Fruit fly (Drosophila melanogaster) whole organism, embryonic: ENCODE results near the gene CG13097.
A peak's percentile ranks its signal among the peaks of the same experiment; 100 is the strongest.

Source experiments
- Atf-2 ChIP-seq: fragments of 200-800 bp; sonication (Bioruptor generic); optimal IDR thresholded peaks from 2 replicates; lab custom pipeline; 2016; ENCODE audit warnings: missing biosample characterization, missing genetic modification characterization
- CG10267 ChIP-seq: fragments of 200-800 bp; sonication (Bioruptor generic); optimal IDR thresholded peaks from 2 replicates; lab custom pipeline; 2018; ENCODE audit warnings: missing biosample characterization, mild to moderate bottlenecking, missing genetic modification characterization, moderate library complexity
- CG10321 ChIP-seq: fragments of 200-800 bp; sonication (Bioruptor generic); IDR thresholded peaks from 2 replicates; pipeline ENCODE4 v1.3.6; 2022; ENCODE audit warnings: missing biosample characterization, missing genetic modification characterization
- CG12104 ChIP-seq: fragments of 200-800 bp; sonication (Bioruptor generic); optimal IDR thresholded peaks from 3 replicates; lab custom pipeline; 2016; ENCODE audit warnings: missing biosample characterization, missing genetic modification characterization
- CG12744 ChIP-seq: fragments of 200-800 bp; sonication (Bioruptor generic); optimal IDR thresholded peaks from 2 replicates; lab custom pipeline; 2016; ENCODE audit warnings: missing biosample characterization, missing genetic modification characterization
- CG13624 ChIP-seq: fragments of 200-800 bp; sonication (Bioruptor generic); optimal IDR thresholded peaks from 2 replicates; lab custom pipeline; 2016; ENCODE audit warnings: missing biosample characterization, missing genetic modification characterization
- CG14667 ChIP-seq: fragments of 200-800 bp; sonication (Bioruptor generic); IDR thresholded peaks from 2 replicates; pipeline ENCODE4 v1.3.6; 2022; ENCODE audit warnings: missing biosample characterization, missing genetic modification characterization
- CG15073 ChIP-seq: fragments of 200-800 bp; sonication (Bioruptor generic); optimal IDR thresholded peaks from 2 replicates; lab custom pipeline; 2016; ENCODE audit warnings: missing biosample characterization, missing genetic modification characterization
- CG15479 ChIP-seq: fragments of 200-800 bp; sonication (Bioruptor generic); optimal IDR thresholded peaks from 3 replicates; lab custom pipeline; 2019; ENCODE audit warnings: missing biosample characterization, mild to moderate bottlenecking, missing genetic modification characterization, moderate library complexity
- CG16779 ChIP-seq: fragments of 200-800 bp; sonication (Bioruptor generic); IDR thresholded peaks from 2 replicates; pipeline ENCODE4 v1.3.6; 2022; ENCODE audit warnings: missing biosample characterization, missing genetic modification characterization
- CG16863 ChIP-seq: fragments of 200-800 bp; sonication (Bioruptor generic); optimal IDR thresholded peaks from 3 replicates; lab custom pipeline; 2016; ENCODE audit warnings: missing biosample characterization, missing genetic modification characterization
- CG18262 ChIP-seq: fragments of 200-800 bp; optimal IDR thresholded peaks from 3 replicates; lab custom pipeline; 2019; ENCODE audit warnings: missing biosample characterization, mild to moderate bottlenecking, missing genetic modification characterization, moderate library complexity
- CG1832 ChIP-seq: fragments of 200-800 bp; sonication (Bioruptor generic); optimal IDR thresholded peaks from 2 replicates; lab custom pipeline; 2017; ENCODE audit warnings: missing biosample characterization, mild to moderate bottlenecking, missing genetic modification characterization, inconsistent platforms
- CG2678 ChIP-seq: fragments of 200-800 bp; sonication (Bioruptor generic); optimal IDR thresholded peaks from 3 replicates; lab custom pipeline; 2019; ENCODE audit warnings: missing biosample characterization, mild to moderate bottlenecking, missing genetic modification characterization, moderate library complexity
- CG31365 ChIP-seq: fragments of 200-800 bp; sonication (Bioruptor generic); optimal IDR thresholded peaks from 2 replicates; lab custom pipeline; 2018; ENCODE audit warnings: missing biosample characterization, mild to moderate bottlenecking, missing genetic modification characterization
- CG32767 ChIP-seq: fragments of 200-800 bp; sonication (Bioruptor generic); IDR thresholded peaks from 2 replicates; pipeline ENCODE4 v1.3.6; 2022; ENCODE audit warnings: missing biosample characterization, missing genetic modification characterization
- CG42726 ChIP-seq: fragments of 200-800 bp; sonication (Bioruptor generic); IDR thresholded peaks from 2 replicates; pipeline ENCODE4 v1.3.6; 2022; ENCODE audit warnings: missing biosample characterization, missing genetic modification characterization; ENCODE audit not compliant: partially characterized antibody
- CG7271 ChIP-seq: fragments of 200-800 bp; sonication (Bioruptor generic); optimal IDR thresholded peaks from 2 replicates; lab custom pipeline; 2018; ENCODE audit warnings: missing biosample characterization, mild to moderate bottlenecking, missing genetic modification characterization, moderate library complexity
- CG8478 ChIP-seq: fragments of >200 bp; optimal IDR thresholded peaks from 2 replicates; lab custom pipeline; 2018
- D19A ChIP-seq: fragments of 200-800 bp; optimal IDR thresholded peaks from 3 replicates; lab custom pipeline; 2019; ENCODE audit warnings: missing biosample characterization, mild to moderate bottlenecking, missing genetic modification characterization, moderate library complexity
- Ets65A ChIP-seq: fragments of 200-800 bp; sonication (Bioruptor generic); peaks from one replicate; lab custom pipeline; 2016; ENCODE audit warnings: missing biosample characterization, missing genetic modification characterization
- Gug ChIP-seq: fragments of 200-800 bp; sonication (Bioruptor generic); IDR thresholded peaks from 4 replicates; pipeline ENCODE4 v1.3.6; 2022; ENCODE audit warnings: missing biosample characterization, missing genetic modification characterization
- Lhr ChIP-seq: fragments of 200-800 bp; sonication (Bioruptor generic); optimal IDR thresholded peaks from 3 replicates; lab custom pipeline; 2017; ENCODE audit warnings: mild to moderate bottlenecking, missing biosample characterization, missing genetic modification reagents, missing genetic modification characterization
- MBD-R2 ChIP-seq: fragments of 200-800 bp; sonication (Bioruptor generic); IDR thresholded peaks from 2 replicates; pipeline ENCODE4 v1.3.6; 2022; ENCODE audit warnings: missing biosample characterization, missing genetic modification characterization
- Meics ChIP-seq: fragments of 200-800 bp; sonication (Bioruptor generic); optimal IDR thresholded peaks from 2 replicates; lab custom pipeline; 2017; ENCODE audit warnings: missing biosample characterization, mild to moderate bottlenecking, missing genetic modification characterization
- Mes4 ChIP-seq: fragments of 200-800 bp; sonication (Bioruptor generic); optimal IDR thresholded peaks from 2 replicates; lab custom pipeline; 2016; ENCODE audit warnings: missing biosample characterization, missing genetic modification characterization
- Oaz ChIP-seq: fragments of 200-800 bp; sonication (Bioruptor generic); IDR thresholded peaks from 2 replicates; pipeline ENCODE4 v1.3.6; 2022; ENCODE audit warnings: missing biosample characterization, missing genetic modification characterization
- Oli ChIP-seq: fragments of 200-800 bp; sonication (Bioruptor generic); optimal IDR thresholded peaks from 2 replicates; lab custom pipeline; 2018; ENCODE audit warnings: missing biosample characterization, mild to moderate bottlenecking, missing genetic modification characterization, moderate library complexity
- Usf ChIP-seq: fragments of 200-800 bp; sonication (Bioruptor generic); optimal IDR thresholded peaks from 2 replicates; lab custom pipeline; 2017; ENCODE audit warnings: missing genotype, missing biosample characterization, missing genetic modification characterization
- ase ChIP-seq: fragments of 200-800 bp; sonication (Bioruptor generic); IDR thresholded peaks from 3 replicates; pipeline ENCODE4 v1.3.6; 2022; ENCODE audit warnings: missing biosample characterization, missing genetic modification characterization
- br ChIP-seq: fragments of >200 bp; optimal IDR thresholded peaks from 2 replicates; lab custom pipeline; 2017
- btn ChIP-seq: fragments of 200-800 bp; sonication (Bioruptor generic); optimal IDR thresholded peaks from 2 replicates; lab custom pipeline; 2016; ENCODE audit warnings: missing biosample characterization, missing genetic modification characterization
- cad ChIP-seq: fragments of >200 bp; optimal IDR thresholded peaks from 2 replicates; lab custom pipeline; 2017; ENCODE audit warnings: missing biosample characterization, missing genetic modification characterization
- cas ChIP-seq: fragments of 200-800 bp; sonication (Bioruptor generic); IDR thresholded peaks from 2 replicates; pipeline ENCODE4 v1.3.6; 2022; ENCODE audit warnings: missing biosample characterization, missing genetic modification characterization
- chinmo ChIP-seq: fragments of 200-800 bp; sonication (Bioruptor generic); IDR thresholded peaks from 4 replicates; pipeline ENCODE4 v1.3.6; 2022; ENCODE audit warnings: missing biosample characterization, missing genetic modification characterization; ENCODE audit not compliant: partially characterized antibody
- exex ChIP-seq: fragments of 200-800 bp; sonication (Bioruptor generic); optimal IDR thresholded peaks from 4 replicates; lab custom pipeline; 2018; ENCODE audit warnings: missing biosample characterization, mild to moderate bottlenecking, missing genetic modification characterization, moderate library complexity
- ftz-f1 ChIP-seq: fragments of 200-800 bp; sonication (Bioruptor generic); optimal IDR thresholded peaks from 2 replicates; lab custom pipeline; 2016; ENCODE audit warnings: missing biosample characterization, missing genetic modification characterization
- jigr1 ChIP-seq: fragments of 200-800 bp; sonication (Bioruptor generic); IDR thresholded peaks from 3 replicates; pipeline ENCODE4 v1.3.6; 2022; ENCODE audit warnings: missing biosample characterization, missing genetic modification characterization
- lmd ChIP-seq: fragments of 200-800 bp; sonication (Bioruptor generic); IDR thresholded peaks from 2 replicates; pipeline ENCODE4 v1.3.6; 2022; ENCODE audit warnings: missing biosample characterization, missing genetic modification characterization
- mld ChIP-seq: fragments of 200-800 bp; sonication (Bioruptor generic); IDR thresholded peaks from 3 replicates; pipeline ENCODE4 v1.3.6; 2022; ENCODE audit warnings: missing biosample characterization, missing genetic modification characterization; ENCODE audit not compliant: partially characterized antibody
- otp ChIP-seq: fragments of 200-800 bp; sonication (Bioruptor generic); IDR thresholded peaks from 3 replicates; pipeline ENCODE4, ENCODE4 v1.3.6; 2022; ENCODE audit warnings: missing biosample characterization, missing genetic modification characterization
- pfk ChIP-seq: fragments of 200-800 bp; sonication (Bioruptor generic); optimal IDR thresholded peaks from 2 replicates; lab custom pipeline; 2018; ENCODE audit warnings: missing biosample characterization, mild to moderate bottlenecking, missing genetic modification characterization, moderate library complexity
- pnt ChIP-seq: fragments of 200-800 bp; sonication (Bioruptor generic); optimal IDR thresholded peaks from 3 replicates; lab custom pipeline; 2016; ENCODE audit warnings: missing biosample characterization, missing genetic modification characterization
- ranshi ChIP-seq: fragments of 200-800 bp; sonication (Bioruptor generic); IDR thresholded peaks from 2 replicates; pipeline ENCODE4 v1.3.6; 2022; ENCODE audit warnings: missing biosample characterization, missing genetic modification characterization
- sc ChIP-seq, 3 experiments: fragments of >200 bp in 2 of 3; fragments of 200-800 bp in 1 of 3; sonication (Bioruptor generic) in 1 of 3; optimal IDR thresholded peaks; 2 replicates in 2 of 3; 3 replicates in 1 of 3; lab custom pipeline; 2017; ENCODE audit warnings: mild to moderate bottlenecking in 1 of 3, missing biosample characterization in 1 of 3, missing genetic modification characterization in 1 of 3, missing genetic modification reagents in 1 of 3
- sens ChIP-seq: fragments of 200-800 bp; sonication (Bioruptor generic); peaks from one replicate; lab custom pipeline; 2016; ENCODE audit warnings: missing biosample characterization, missing genetic modification characterization
- sisA ChIP-seq: fragments of 200-800 bp; sonication (Bioruptor generic); IDR thresholded peaks from 2 replicates; pipeline ENCODE4 v1.3.6; 2022; ENCODE audit warnings: missing biosample characterization, missing genetic modification characterization
- stc ChIP-seq: fragments of 200-800 bp; sonication (Bioruptor generic); IDR thresholded peaks from 2 replicates; pipeline ENCODE4 v1.3.6; 2022; ENCODE audit warnings: missing biosample characterization, missing genetic modification characterization
- trh ChIP-seq: fragments of 200-800 bp; sonication (Bioruptor generic); optimal IDR thresholded peaks from 2 replicates; lab custom pipeline; 2016; ENCODE audit warnings: missing biosample characterization, missing genetic modification characterization
- z ChIP-seq: fragments of 200-800 bp; sonication (Bioruptor generic); IDR thresholded peaks from 3 replicates; pipeline ENCODE4 v1.3.6; 2022; ENCODE audit warnings: missing biosample characterization, missing genetic modification characterization

Gene CG13097

DNA sequence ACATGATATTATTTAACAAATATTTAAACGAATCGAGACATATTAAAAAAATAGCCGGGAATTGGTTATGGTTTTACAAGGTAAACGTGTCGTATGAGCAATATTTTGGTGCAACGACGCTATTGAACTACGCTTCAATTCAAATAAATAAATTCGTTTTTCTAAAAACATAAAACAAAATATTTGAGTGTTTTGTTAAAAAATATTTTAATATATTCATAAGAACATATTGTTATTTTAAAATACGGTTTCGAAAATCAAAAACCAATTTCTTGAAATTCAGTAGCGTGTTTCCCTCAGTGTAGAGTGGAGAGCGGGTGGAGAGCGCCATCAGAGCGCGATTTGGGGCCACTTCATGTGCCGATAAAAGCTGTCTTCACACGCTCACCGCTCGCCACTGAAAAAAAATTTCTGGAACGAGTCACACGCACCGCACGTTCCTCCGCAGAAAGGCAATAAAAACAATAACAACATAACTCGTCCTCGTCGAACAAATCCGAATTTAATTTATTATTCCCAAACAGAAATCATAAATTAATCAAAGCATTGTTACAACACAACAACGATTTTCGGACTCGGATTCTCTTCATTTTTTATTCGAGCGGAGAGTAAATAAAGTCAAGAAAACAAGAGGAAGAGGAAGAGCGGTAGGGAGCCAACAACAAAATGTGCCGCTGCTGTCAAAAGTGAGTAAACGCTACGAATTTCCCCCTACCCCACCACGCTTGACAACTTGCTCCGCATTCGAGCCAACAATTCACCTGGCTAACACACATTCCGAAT, 20.9 kb upstream of the CG13097 start (continued):
- TF ChIP-seq CG7271 (tag; lab: Kevin White, UChicago) (no peak), mld (GFP tag; lab: Robert Waterston, UW) (no peak), stc (GFP tag; lab: Robert Waterston, UW) (peak; percentile 67), Usf (peak; percentile 92), br (no peak), D19A (tag; lab: Kevin White, UChicago) (peak; percentile 92), CG16779 (GFP tag; lab: Robert Waterston, UW) (no peak), ranshi (GFP tag; lab: Robert Waterston, UW) (peak; percentile 69; the same call in 1 of the 2 replicates), Oli (tag; lab: Kevin White, UChicago) (peak; percentile 94), MBD-R2 (GFP tag; lab: Robert Waterston, UW) (peak; percentile 42), sisA (GFP tag; lab: Robert Waterston, UW) (peak; percentile 75), exex (tag; lab: Kevin White, UChicago) (peak; percentile 51), CG12104 (peak; percentile 93), btn (no peak), CG10321 (peak; percentile 34; the same call in 1 of the 2 replicates), CG10267 (tag; lab: Kevin White, UChicago) (peak; percentile 88), CG15073 (GFP tag; lab: Kevin White, UChicago) (peak; percentile 60), CG12744 (no peak), trh (GFP tag; lab: Kevin White, UChicago) (peak; percentile 85), Ets65A (GFP tag; lab: Kevin White, UChicago) (peak; percentile 94), CG13624 (GFP tag; lab: Kevin White, UChicago) (peak; percentile 28), chinmo (GFP tag; lab: Robert Waterston, UW) (no peak), Oaz (GFP tag; lab: Robert Waterston, UW) (peak; percentile 67), cad (GFP tag; lab: Kevin White, UChicago) (peak; percentile 13), sens (GFP tag; lab: Kevin White, UChicago) (peak; percentile 92), Lhr (GFP tag; lab: Kevin White, UChicago) (peak; percentile 59), jigr1 (GFP tag; lab: Robert Waterston, UW) (peak; percentile 72; the same call in 1 of the 3 replicates), pfk (no peak), Gug (GFP tag; lab: Robert Waterston, UW) (peak; percentile 50; the same call in 1 of the 4 replicates), Atf-2 (GFP tag; lab: Kevin White, UChicago) (no peak), Mes4 (GFP tag; lab: Kevin White, UChicago) (peak; percentile 27), CG42726 (GFP tag; lab: Robert Waterston, UW) (no peak), cas (GFP tag; lab: Robert Waterston, UW) (peak; percentile 12; the same call in 1 of the 2 replicates), CG31365 (peak; percentile 0), z (GFP tag; lab: Robert Waterston, UW) (no peak; the same call in 2 of the 3 replicates), CG1832 (no peak), lmd (GFP tag; lab: Robert Waterston, UW) (peak; percentile 85), ase (GFP tag; lab: Robert Waterston, UW) (peak; percentile 68), CG15479 (GFP tag; lab: Kevin White, UChicago) (no peak), pnt (GFP tag; lab: Kevin White, UChicago) (peak; percentile 0), otp (0 out of 3 replicates have a peak, but pooled peaks have one; percentile 26), Meics (GFP tag; lab: Kevin White, UChicago) (peak; percentile 96), ftz-f1 (no peak), CG8478 (lab: Kevin White, UChicago) (no peak), CG18262 (tag; lab: Kevin White, UChicago) (peak; percentile 98), CG32767 (GFP tag; lab: Robert Waterston, UW) (peak; percentile 73), sc (optimal IDR thresholded peaks at IDR 0.05; lab: Kevin White, UChicago) (no peak), sc (GFP tag; optimal IDR thresholded peaks at IDR 0.05; lab: Kevin White, UChicago) (peak; percentile 93), CG2678 (tag; lab: Kevin White, UChicago) (peak; percentile 98), CG16863 (no peak), CG14667 (GFP tag; lab: Robert Waterston, UW) (no peak; the same call in none of the 2 replicates)
